Worm (Caenorhabditis elegans) whole organism, L2 larva: Measurements from ENCODE around the gene srd-1.
A peak's percentile ranks its signal among the peaks of the same experiment; 100 is the strongest.

Source experiments
- C34F6.9 ChIP-seq: fragments of 150-350 bp; optimal IDR thresholded peaks from 2 replicates; lab custom pipeline; 2014; ENCODE audit warnings: missing biosample characterization, missing genetic modification characterization
- R02D3.7 ChIP-seq: fragments of 150-350 bp; optimal IDR thresholded peaks from 2 replicates; lab custom pipeline; 2014; ENCODE audit warnings: missing biosample characterization, missing genetic modification characterization
- ZK546.5 ChIP-seq: sonication (generic microtip); optimal IDR thresholded peaks from 2 replicates; lab custom pipeline; 2017; ENCODE audit warnings: missing biosample characterization, missing genetic modification characterization
- alr-1 ChIP-seq: fragments of 150-350 bp; optimal IDR thresholded peaks from 2 replicates; lab custom pipeline; 2014; ENCODE audit warnings: missing biosample characterization, missing genetic modification characterization
- aly-2 ChIP-seq: fragments of 150-350 bp; optimal IDR thresholded peaks from 2 replicates; lab custom pipeline; 2014; ENCODE audit warnings: missing biosample characterization, missing genetic modification characterization
- ama-1 ChIP-seq: fragments of 150-350 bp; optimal IDR thresholded peaks from 2 replicates; lab custom pipeline; 2018; ENCODE audit warnings: inconsistent platforms
- ceh-16 ChIP-seq: fragments of 150-350 bp; optimal IDR thresholded peaks from 2 replicates; lab custom pipeline; 2014; ENCODE audit warnings: missing biosample characterization, missing genetic modification characterization
- ceh-82 ChIP-seq: fragments of 150-350 bp; optimal IDR thresholded peaks from 2 replicates; lab custom pipeline; 2014; ENCODE audit warnings: missing biosample characterization, missing genetic modification characterization
- crh-2 ChIP-seq: sonication (generic microtip); optimal IDR thresholded peaks from 2 replicates; lab custom pipeline; 2017; ENCODE audit warnings: missing biosample characterization, missing genetic modification characterization
- elt-1 ChIP-seq: fragments of 150-350 bp; optimal IDR thresholded peaks from 2 replicates; lab custom pipeline; 2014; ENCODE audit warnings: missing biosample characterization, missing genetic modification characterization
- fos-1 ChIP-seq: fragments of 150-350 bp; optimal IDR thresholded peaks from 2 replicates; lab custom pipeline; 2014; ENCODE audit warnings: missing biosample characterization, missing genetic modification characterization
- gmeb-1 ChIP-seq: fragments of 150-350 bp; optimal IDR thresholded peaks from 2 replicates; lab custom pipeline; 2014; ENCODE audit warnings: missing biosample characterization, missing genetic modification characterization
- lin-11 ChIP-seq: fragments of 150-350 bp; sonication (generic microtip); optimal IDR thresholded peaks from 2 replicates; lab custom pipeline; 2014; ENCODE audit warnings: missing biosample characterization, missing genetic modification characterization, inconsistent platforms, mixed read lengths
- lsy-2 ChIP-seq, 2 experiments: fragments of 150-350 bp in 1 of 2; sonication (generic microtip) in 1 of 2; optimal IDR thresholded peaks; 2 replicates each; lab custom pipeline; 2014 to 2017; ENCODE audit warnings: missing biosample characterization in 2 of 2, missing genetic modification characterization in 2 of 2
- mbf-1 ChIP-seq: sonication (generic microtip); optimal IDR thresholded peaks from 2 replicates; lab custom pipeline; 2017; ENCODE audit warnings: missing biosample characterization, missing genetic modification characterization
- nhr-10 ChIP-seq: sonication (generic microtip); optimal IDR thresholded peaks from 2 replicates; lab custom pipeline; 2017; ENCODE audit warnings: missing biosample characterization, missing genetic modification characterization
- nhr-129 ChIP-seq: fragments of 150-350 bp; optimal IDR thresholded peaks from 2 replicates; lab custom pipeline; 2014; ENCODE audit warnings: missing biosample characterization, missing genetic modification characterization
- nhr-23 ChIP-seq: fragments of 150-350 bp; optimal IDR thresholded peaks from 2 replicates; lab custom pipeline; 2014; ENCODE audit warnings: missing biosample characterization, missing genetic modification reagents, missing genetic modification characterization
- nhr-25 ChIP-seq: fragments of 150-350 bp; sonication (generic microtip); optimal IDR thresholded peaks from 3 replicates; lab custom pipeline; 2014; ENCODE audit warnings: missing biosample characterization, missing genetic modification characterization
- nhr-6 ChIP-seq: fragments of 150-350 bp; optimal IDR thresholded peaks from 2 replicates; lab custom pipeline; 2014; ENCODE audit warnings: missing biosample characterization, missing genetic modification characterization
- peb-1 ChIP-seq: fragments of 150-350 bp; optimal IDR thresholded peaks from 2 replicates; lab custom pipeline; 2014; ENCODE audit warnings: missing biosample characterization, missing genetic modification characterization
- sma-9 ChIP-seq, 2 experiments: fragments of 150-350 bp in 1 of 2; sonication (generic microtip) in 1 of 2; optimal IDR thresholded peaks; 2 replicates each; lab custom pipeline; 2014 to 2016; ENCODE audit warnings: missing genetic modification characterization in 2 of 2, mild to moderate bottlenecking in 1 of 2, missing biosample characterization in 1 of 2, missing compliant biosample characterization in 1 of 2, missing genetic modification reagents in 1 of 2, moderate library complexity in 1 of 2
- snpc-4 ChIP-seq: fragments of 150-350 bp; optimal IDR thresholded peaks from 2 replicates; lab custom pipeline; 2014; ENCODE audit warnings: missing biosample characterization, missing genetic modification characterization
- unc-55 ChIP-seq: fragments of 150-350 bp; sonication (generic microtip); optimal IDR thresholded peaks from 3 replicates; lab custom pipeline; 2014; ENCODE audit warnings: missing biosample characterization, missing genetic modification reagents, missing genetic modification characterization
- ztf-1 ChIP-seq: fragments of 200-800 bp; sonication (Bioruptor generic); conservative IDR thresholded peaks from 2 replicates; pipeline ENCODE4 v1.3.6; 2022; ENCODE audit warnings: missing genetic modification characterization, missing compliant biosample characterization

srd-1 gene

ce11 chrII:10134285-10134995, 48.1 kb downstream of the srd-1 start, which contains the start of gene F27E5.9:
F27E5.9 (plus strand) TSS chrII:10134945.
- TF ChIP-seq fos-1 (tag; lab: Kevin White, UChicago), result peak; percentile 100
- no peak for TF ChIP-seq ceh-82 (tag; lab: Kevin White, UChicago)
- TF ChIP-seq gmeb-1 (tag; lab: Kevin White, UChicago), result peak; percentile 38
- TF ChIP-seq crh-2, result peak; percentile 12
- no peak for TF ChIP-seq unc-55 (GFP tag; lab: Kevin White, UChicago)
- TF ChIP-seq nhr-129 (tag; lab: Kevin White, UChicago), result no peak
- peak; percentile 56 for TF ChIP-seq sma-9 (GFP tag; optimal IDR thresholded peaks at IDR 0.05; lab: Kevin White, UChicago)
- TF ChIP-seq sma-9 (tag; optimal IDR thresholded peaks at IDR 0.05; lab: Kevin White, UChicago), result no peak

- no peak for TF ChIP-seq unc-55 (GFP tag; lab: Kevin White, UChicago)
- no peak for TF ChIP-seq mbf-1
- no peak for TF ChIP-seq ceh-16 (tag; lab: Kevin White, UChicago)
- TF ChIP-seq alr-1 (tag; lab: Kevin White, UChicago), result no peak
- TF ChIP-seq lin-11 (tag; lab: Kevin White, UChicago), result no peak
- TF ChIP-seq C34F6.9 (tag; lab: Kevin White, UChicago), result no peak
- no peak for TF ChIP-seq gmeb-1 (tag; lab: Kevin White, UChicago)
- no peak for TF ChIP-seq lsy-2 (tag; optimal IDR thresholded peaks at IDR 0.05; lab: Kevin White, UChicago)
- TF ChIP-seq elt-1 (tag; lab: Kevin White, UChicago), result no peak
- no peak for TF ChIP-seq ceh-82 (tag; lab: Kevin White, UChicago)
- TF ChIP-seq sma-9 (GFP tag; optimal IDR thresholded peaks at IDR 0.05; lab: Kevin White, UChicago), result no peak
- no peak for TF ChIP-seq sma-9 (tag; optimal IDR thresholded peaks at IDR 0.05; lab: Kevin White, UChicago)
- no peak for TF ChIP-seq aly-2 (tag; lab: Kevin White, UChicago)
- no peak for TF ChIP-seq ama-1
- no peak for TF ChIP-seq nhr-6 (tag; lab: Kevin White, UChicago)
- TF ChIP-seq nhr-25, result no peak
- TF ChIP-seq nhr-23 (tag; lab: Kevin White, UChicago), result no peak
Observed at ce11 chrII:10132818-10133217, 49.7 kb downstream of the srd-1 start.

ce11 chrII:10131760-10132159, 50.8 kb downstream of the srd-1 start, which contains the start of gene F27E5.5:
F27E5.5 (minus strand) TSS chrII:10131860.
- TF ChIP-seq nhr-10 (tag; lab: Kevin White, UChicago) (no peak), snpc-4 (tag; lab: Kevin White, UChicago) (no peak), elt-1 (tag; lab: Kevin White, UChicago) (no peak), alr-1 (tag; lab: Kevin White, UChicago) (no peak), mbf-1 (no peak), ztf-1 (GFP tag; lab: Robert Waterston, UW) (no peak), ceh-16 (tag; lab: Kevin White, UChicago) (no peak), R02D3.7 (no peak), peb-1 (tag; lab: Kevin White, UChicago) (no peak), ZK546.5 (tag; lab: Kevin White, UChicago) (no peak)
